Worm (Caenorhabditis elegans) whole organism, L4 larva: ENCODE measurements around the gene F57A10.4.
A peak's percentile ranks its signal among the peaks of the same experiment; 100 is the strongest.

ENCODE experiments used
- Y5F2A.4 ChIP-seq: fragments of 200-800 bp; sonication (Bioruptor generic); optimal IDR thresholded peaks from 2 replicates; lab custom pipeline; 2018; ENCODE audit warnings: mild to moderate bottlenecking, missing genetic modification characterization, missing compliant biosample characterization
- aly-2 ChIP-seq: sonication (generic microtip); optimal IDR thresholded peaks from 2 replicates; lab custom pipeline; 2018; ENCODE audit warnings: missing biosample characterization, missing genetic modification characterization
- ama-1 ChIP-seq: fragments of 150-350 bp; optimal IDR thresholded peaks from 2 replicates; lab custom pipeline; 2014; ENCODE audit warnings: inconsistent platforms, mixed read lengths
- arid-1 ChIP-seq: fragments of 200-800 bp; sonication (Bioruptor generic); conservative IDR thresholded peaks from 2 replicates; pipeline ENCODE4 v1.3.6; 2022; ENCODE audit warnings: missing genetic modification reagents, missing genetic modification characterization, missing compliant biosample characterization
- ceh-82 ChIP-seq: sonication (generic microtip); optimal IDR thresholded peaks from 2 replicates; lab custom pipeline; 2017; ENCODE audit warnings: missing biosample characterization, missing genetic modification characterization
- egl-27 ChIP-seq: sonication (generic microtip); optimal IDR thresholded peaks from 3 replicates; lab custom pipeline; 2017; ENCODE audit warnings: missing biosample characterization, missing genetic modification reagents, missing genetic modification characterization
- fkh-10 ChIP-seq: fragments of 150-350 bp; optimal IDR thresholded peaks from 2 replicates; lab custom pipeline; 2014; ENCODE audit warnings: missing biosample characterization, missing genetic modification reagents, missing genetic modification characterization
- madf-5 ChIP-seq, 2 experiments: fragments of 200-800 bp; sonication (Bioruptor generic); IDR thresholded peaks; 2 replicates each; pipeline ENCODE4 v1.3.6; 2022; ENCODE audit warnings: missing compliant biosample characterization in 2 of 2, missing genetic modification characterization in 2 of 2
- nhr-76 ChIP-seq: fragments of 150-350 bp; optimal IDR thresholded peaks from 2 replicates; lab custom pipeline; 2014; ENCODE audit warnings: missing biosample characterization, missing genetic modification characterization
- set-16 ChIP-seq: fragments of 200-800 bp; sonication (Bioruptor generic); IDR thresholded peaks from 2 replicates; pipeline ENCODE4 v1.3.6; 2022; ENCODE audit warnings: missing genetic modification reagents, missing genetic modification characterization, missing compliant biosample characterization
- spr-3 ChIP-seq: fragments of 200-800 bp; sonication (Bioruptor generic); optimal IDR thresholded peaks from 2 replicates; lab custom pipeline; 2018; ENCODE audit warnings: mild to moderate bottlenecking, missing genetic modification characterization, missing compliant biosample characterization
- unc-39 ChIP-seq: sonication (generic microtip); optimal IDR thresholded peaks from 2 replicates; lab custom pipeline; 2017; ENCODE audit warnings: missing biosample characterization, missing genetic modification characterization
- unc-62 ChIP-seq, 3 experiments: fragments of 150-350 bp in 1 of 3; sonication (generic microtip); optimal IDR thresholded peaks in 2 of 3; peaks in 1 of 3; 1 replicate in 1 of 3; 2 replicates in 2 of 3; lab custom pipeline; 2014 to 2017; ENCODE audit warnings: missing biosample characterization in 3 of 3, missing genetic modification characterization in 3 of 3, missing genetic modification reagents in 3 of 3, missing genotype in 1 of 3
- ztf-7 ChIP-seq: fragments of 150-350 bp; optimal IDR thresholded peaks from 2 replicates; lab custom pipeline; 2014; ENCODE audit warnings: missing biosample characterization, missing genetic modification characterization

DNA sequence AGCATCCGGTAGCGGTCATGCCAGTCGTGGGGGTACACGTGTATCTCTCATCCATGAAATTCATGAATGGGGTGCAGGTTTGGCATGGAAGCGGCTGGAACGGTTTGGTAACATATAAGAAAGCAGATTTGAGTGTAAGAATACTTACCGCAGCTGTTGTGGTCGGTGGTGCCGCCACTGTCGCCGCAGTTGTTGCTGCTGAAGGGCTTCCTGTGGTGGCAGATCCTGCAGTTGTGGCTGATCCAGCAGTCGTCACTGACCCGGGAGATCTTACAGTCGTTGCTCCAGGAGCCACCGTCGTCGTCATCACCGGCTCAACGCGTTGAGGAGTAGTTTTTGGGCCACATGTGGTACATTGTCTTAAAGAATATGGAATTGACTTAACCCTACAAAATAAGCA lies 36.2 kb upstream of the F57A10.4 start:
- no peak for TF ChIP-seq madf-5 (GFP tag; IDR thresholded peaks at IDR 0.05; lab: Robert Waterston, UW)
- no peak for TF ChIP-seq arid-1 (GFP tag; lab: Robert Waterston, UW)
- TF ChIP-seq ztf-7 (tag; lab: Kevin White, UChicago), result no peak
- TF ChIP-seq Y5F2A.4, result no peak
- TF ChIP-seq fkh-10 (GFP tag; lab: Kevin White, UChicago), result no peak
- no peak for TF ChIP-seq spr-3 (GFP tag; lab: Kevin White, UChicago)
- TF ChIP-seq unc-39 (tag; lab: Kevin White, UChicago), result no peak
- TF ChIP-seq unc-62 (GFP tag; optimal IDR thresholded peaks at IDR 0.05 in 1 of 2; lab: Kevin White, UChicago), result no peak
- no peak for TF ChIP-seq unc-62 (tag; optimal IDR thresholded peaks at IDR 0.05; lab: Kevin White, UChicago)
- no peak for TF ChIP-seq egl-27
- TF ChIP-seq ama-1 (lab: Kevin White, UChicago), result no peak
- peak; percentile 64 for TF ChIP-seq set-16 (GFP tag; lab: Robert Waterston, UW)
- TF ChIP-seq ceh-82, result no peak
- no peak for TF ChIP-seq nhr-76 (tag; lab: Kevin White, UChicago)
- no peak for TF ChIP-seq aly-2 (tag; lab: Kevin White, UChicago)
